Worm (Caenorhabditis elegans) whole organism, L4 larva: ENCODE results near the gene Y48C3A.18.
A peak's percentile ranks its signal among the peaks of the same experiment; 100 is the strongest.

Experiments
- ceh-32 ChIP-seq: sonication (generic microtip); optimal IDR thresholded peaks from 2 replicates; lab custom pipeline; 2016; ENCODE audit warnings: mild to moderate bottlenecking, missing genetic modification characterization, missing compliant biosample characterization; ENCODE audit not compliant: poor library complexity
- ceh-82 ChIP-seq: sonication (generic microtip); optimal IDR thresholded peaks from 2 replicates; lab custom pipeline; 2017; ENCODE audit warnings: missing biosample characterization, missing genetic modification characterization
- cey-2 ChIP-seq: sonication (generic microtip); optimal IDR thresholded peaks from 3 replicates; lab custom pipeline; 2017; ENCODE audit warnings: missing genetic modification characterization, mild to moderate bottlenecking, missing compliant biosample characterization, antibody characterized with exemption, borderline replicate concordance; ENCODE audit not compliant: insufficient read depth
- ctbp-1 ChIP-seq: fragments of 200-800 bp; sonication (Bioruptor generic); IDR thresholded peaks from 2 replicates; pipeline ENCODE4 v1.3.6; 2022; ENCODE audit warnings: missing genetic modification reagents, missing genetic modification characterization, missing compliant biosample characterization
- hif-1 ChIP-seq, 2 experiments: sonication (generic microtip); optimal IDR thresholded peaks; 2 replicates each; lab custom pipeline; 2016 to 2017; ENCODE audit warnings: missing compliant biosample characterization in 2 of 2, missing genetic modification characterization in 2 of 2, missing genetic modification reagents in 2 of 2, missing genotype in 2 of 2, mild to moderate bottlenecking in 1 of 2
- lin-39 ChIP-seq: fragments of 150-350 bp; optimal IDR thresholded peaks from 2 replicates; lab custom pipeline; 2014; ENCODE audit warnings: missing biosample characterization, missing genetic modification reagents, missing genetic modification characterization
- mes-2 ChIP-seq: sonication (generic microtip); optimal IDR thresholded peaks from 2 replicates; lab custom pipeline; 2016; ENCODE audit warnings: missing genotype, mild to moderate bottlenecking, missing genetic modification characterization, missing compliant biosample characterization; ENCODE audit not compliant: poor library complexity, severe bottlenecking
- nhr-111 ChIP-seq: fragments of 200-800 bp; sonication (Bioruptor generic); optimal IDR thresholded peaks from 2 replicates; lab custom pipeline; 2018; ENCODE audit warnings: mild to moderate bottlenecking, missing genetic modification characterization, missing compliant biosample characterization
- nhr-25 ChIP-seq: sonication (generic microtip); optimal IDR thresholded peaks from 2 replicates; lab custom pipeline; 2017; ENCODE audit warnings: missing genetic modification characterization, mild to moderate bottlenecking, missing compliant biosample characterization, antibody characterized with exemption, moderate library complexity, borderline replicate concordance; ENCODE audit not compliant: insufficient read depth
- pha-4 ChIP-seq, 2 experiments: fragments of 150-350 bp in 1 of 2; fragments of 200-800 bp in 1 of 2; sonication (Bioruptor generic) in 1 of 2; IDR thresholded peaks in 1 of 2; optimal IDR thresholded peaks in 1 of 2; 2 replicates each; pipeline versions ENCODE4 v1.3.6 to Lab custom; 2014 to 2022; ENCODE audit warnings: missing genetic modification characterization in 2 of 2, missing genetic modification reagents in 2 of 2, missing biosample characterization in 1 of 2, missing compliant biosample characterization in 1 of 2
- php-3 ChIP-seq: fragments of 200-800 bp; sonication (Bioruptor generic); IDR thresholded peaks from 2 replicates; pipeline ENCODE4 v1.3.6; 2022; ENCODE audit warnings: missing genetic modification reagents, missing genetic modification characterization, missing compliant biosample characterization
- snpc-1.2 ChIP-seq: fragments of 200-800 bp; sonication (Bioruptor generic); IDR thresholded peaks from 2 replicates; pipeline ENCODE4 v1.3.6; 2022; ENCODE audit warnings: missing genetic modification reagents, missing genetic modification characterization, missing compliant biosample characterization
- spr-1 ChIP-seq: sonication (generic microtip); optimal IDR thresholded peaks from 2 replicates; lab custom pipeline; 2016; ENCODE audit warnings: mild to moderate bottlenecking, missing genetic modification characterization, missing compliant biosample characterization

Y48C3A.18 gene

ce11 chrII:13461604-13462375 lies 49.4 kb downstream of the Y48C3A.18 start (continued):
- peak; percentile 34 for TF ChIP-seq mes-2 (tag; lab: Kevin White, UChicago)
- TF ChIP-seq spr-1 (tag; lab: Kevin White, UChicago), result peak; percentile 38
- TF ChIP-seq ceh-82 (tag; lab: Kevin White, UChicago), result no peak
- TF ChIP-seq cey-2, result peak; percentile 87
- no peak for TF ChIP-seq nhr-111 (GFP tag; lab: Kevin White, UChicago)
- TF ChIP-seq lin-39, result no peak
- TF ChIP-seq nhr-25, result peak; percentile 83
- TF ChIP-seq snpc-1.2 (GFP tag; lab: Robert Waterston, UW), result peak; percentile 62; the same call in 1 of the 2 replicates
- TF ChIP-seq php-3 (GFP tag; lab: Robert Waterston, UW), result peak; percentile 67
- peak; percentile 57 to 93 for TF ChIP-seq hif-1 (tag; optimal IDR thresholded peaks at IDR 0.05; lab: Kevin White, UChicago)
- peak; percentile 58; the same call in 1 of the 2 replicates for TF ChIP-seq ctbp-1
- TF ChIP-seq ceh-32 (tag; lab: Kevin White, UChicago), result no peak
- TF ChIP-seq pha-4 (GFP tag; IDR thresholded peaks at IDR 0.05; lab: Robert Waterston, UW), result no peak; the same call in 1 of the 2 replicates
- TF ChIP-seq pha-4 (tag; optimal IDR thresholded peaks at IDR 0.05; lab: Kevin White, UChicago), result no peak
- TF ChIP-seq, all 104 proteins: peak for 49
